Fruit fly (Drosophila melanogaster): ENCODE measurements around the gene CG9801.

CG9801 gene

DNA sequence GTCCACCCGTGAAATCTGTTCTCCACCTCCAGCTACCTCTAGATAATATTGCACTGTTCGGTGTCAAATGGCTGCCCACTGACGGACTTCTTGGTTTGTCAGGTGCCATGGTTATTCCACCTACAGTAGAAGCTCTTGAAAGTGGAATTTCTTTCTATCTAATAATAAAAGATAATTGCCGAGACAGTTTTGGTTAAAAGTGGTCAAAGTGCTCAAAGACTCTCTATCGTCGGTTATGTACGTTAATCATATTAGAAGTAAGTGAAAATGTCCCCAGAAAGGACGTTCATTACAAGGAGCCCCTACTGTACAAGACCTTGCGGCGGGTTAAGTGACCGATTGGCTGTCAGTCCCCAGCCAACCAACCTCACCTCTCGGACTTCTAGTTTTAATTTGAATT is 3.3 kb downstream of the CG9801 start (continued):
- TF ChIP-seq corto (GFP tag; optimal IDR thresholded peaks at IDR 0.05) (no peak), danr (GFP tag; IDR thresholded peaks at IDR 0.05) (peak; percentile 8; the same call in 1 of the 2 replicates), ap (GFP tag; IDR thresholded peaks at IDR 0.05) (no peak), CG12071 (GFP tag; optimal IDR thresholded peaks at IDR 0.05) (no peak), crol (GFP tag; IDR thresholded peaks at IDR 0.05) (peak; percentile 19; the same call in 1 of the 2 replicates), otp (GFP tag; IDR thresholded peaks at IDR 0.05) (no peak), Xbp1 (GFP tag; optimal IDR thresholded peaks at IDR 0.05) (peak; percentile 61), Vsx1 (GFP tag; optimal IDR thresholded peaks at IDR 0.05) (peak; percentile 40), CG10267 (tag; optimal IDR thresholded peaks at IDR 0.05) (peak; percentile 17), E2f1 (GFP tag; IDR thresholded peaks at IDR 0.05) (peak; percentile 59; the same call in 1 of the 2 replicates), HLH3B (GFP tag; IDR thresholded peaks at IDR 0.05) (peak; percentile 57; the same call in 1 of the 2 replicates), sug (tag; optimal IDR thresholded peaks at IDR 0.05) (peak; percentile 50), gcm (GFP tag; optimal IDR thresholded peaks at IDR 0.05) (peak; percentile 33), CG14050 (GFP tag; IDR thresholded peaks at IDR 0.05) (peak; percentile 12; the same call in 2 of the 3 replicates), Dip3 (GFP tag; optimal IDR thresholded peaks at IDR 0.05) (peak; percentile 53), CG32767 (GFP tag; IDR thresholded peaks at IDR 0.05) (peak; percentile 39; the same call in 1 of the 2 replicates), tup (GFP tag; optimal IDR thresholded peaks at IDR 0.05) (peak; percentile 16), CG14965 (GFP tag; optimal IDR thresholded peaks at IDR 0.05; ENCODE audit: borderline replicate concordance) (no peak), prd (optimal IDR thresholded peaks at IDR 0.05) (no peak), prd (GFP tag; IDR thresholded peaks at IDR 0.05) (peak; percentile 68), CG4820 (GFP tag; optimal IDR thresholded peaks at IDR 0.05) (peak; percentile 45), Atf6 (GFP tag; IDR thresholded peaks at IDR 0.05) (peak; percentile 34; the same call in 1 of the 2 replicates), sqz (GFP tag; optimal IDR thresholded peaks at IDR 0.05) (no peak), wdn (GFP tag; IDR thresholded peaks at IDR 0.05) (0 out of 2 replicates have a peak, but pooled peaks have one; percentile 20), CG6854 (GFP tag; optimal IDR thresholded peaks at IDR 0.05) (no peak), slou (GFP tag; optimal IDR thresholded peaks at IDR 0.05) (no peak), esg (GFP tag; conservative IDR thresholded peaks at IDR 0.05) (peak; percentile 66), lab (GFP tag; optimal IDR thresholded peaks at IDR 0.05) (peak; percentile 50), CG3407 (GFP tag; optimal IDR thresholded peaks at IDR 0.05) (peak; percentile 3), nerfin-2 (GFP tag; IDR thresholded peaks at IDR 0.05; ENCODE audit: partially characterized antibody) (no peak), CG7839 (tag; optimal IDR thresholded peaks at IDR 0.05) (no peak), CG15601 (tag; optimal IDR thresholded peaks at IDR 0.05) (peak; percentile 34), CG10543 (GFP tag; optimal IDR thresholded peaks at IDR 0.05) (peak; percentile 9), Chrac-16 (GFP tag; optimal IDR thresholded peaks at IDR 0.05) (peak; percentile 28), bigmax (GFP tag; optimal IDR thresholded peaks at IDR 0.05) (no peak), CG11085 (GFP tag; IDR thresholded peaks at IDR 0.05) (no peak), run (tag; optimal IDR thresholded peaks at IDR 0.05) (peak; percentile 9), odd (GFP tag; optimal IDR thresholded peaks at IDR 0.05) (peak; percentile 14), dimm (GFP tag; IDR thresholded peaks at IDR 0.05) (0 out of 2 replicates have a peak, but pooled peaks have one; percentile 32), CG2889 (GFP tag; IDR thresholded peaks at IDR 0.05) (no peak), peb (GFP tag; IDR thresholded peaks at IDR 0.05) (peak; percentile 10; the same call in 1 of the 2 replicates), Ptx1 (GFP tag; IDR thresholded peaks at IDR 0.05) (peak; percentile 77), Drgx (GFP tag; IDR thresholded peaks at IDR 0.05) (peak; percentile 66), caup (GFP tag; optimal IDR thresholded peaks at IDR 0.05; ENCODE audit: severe bottlenecking) (peak; percentile 15), dpn (GFP tag; optimal IDR thresholded peaks at IDR 0.05) (peak in 1 of 2 experiments; percentile 50), CG9932 (GFP tag; IDR thresholded peaks at IDR 0.05) (peak; percentile 39; the same call in 1 of the 2 replicates), CG7372 (GFP tag; IDR thresholded peaks at IDR 0.05) (0 out of 2 replicates have a peak, but pooled peaks have one; percentile 33), ro (GFP tag; IDR thresholded peaks at IDR 0.05) (0 out of 2 replicates have a peak, but pooled peaks have one; percentile 15), CG16779 (GFP tag; IDR thresholded peaks at IDR 0.05) (no peak), Oli (tag; optimal IDR thresholded peaks at IDR 0.05) (peak; percentile 62), ash1 (GFP tag; optimal IDR thresholded peaks at IDR 0.05) (no peak)
